Fruit fly (Drosophila melanogaster) whole organism, embryonic: ENCODE data around the gene CG4942.

ENCODE experiments used
- CG10654 ChIP-seq: fragments of 200-800 bp; sonication (Bioruptor generic); optimal IDR thresholded peaks from 2 replicates; lab custom pipeline; 2016; ENCODE audit warnings: missing biosample characterization, missing genetic modification characterization
- CG10959 ChIP-seq: fragments of 200-800 bp; sonication (Bioruptor generic); IDR thresholded peaks from 2 replicates; pipeline ENCODE4 v1.3.6; 2022; ENCODE audit warnings: missing biosample characterization, missing genetic modification characterization
- CG12155 ChIP-seq: fragments of 200-800 bp; sonication (Bioruptor generic); optimal IDR thresholded peaks from 3 replicates; lab custom pipeline; 2016; ENCODE audit warnings: missing biosample characterization, missing genetic modification characterization
- CG12299 ChIP-seq: fragments of 200-800 bp; sonication (Bioruptor generic); optimal IDR thresholded peaks from 2 replicates; lab custom pipeline; 2018; ENCODE audit warnings: missing biosample characterization, mild to moderate bottlenecking, missing genetic modification characterization
- CG14050 ChIP-seq: fragments of 200-800 bp; sonication (Bioruptor generic); IDR thresholded peaks from 3 replicates; pipeline ENCODE4 v1.3.6; 2022; ENCODE audit warnings: missing biosample characterization, missing genetic modification characterization
- CG1602 ChIP-seq: fragments of 200-800 bp; sonication (Bioruptor generic); optimal IDR thresholded peaks from 3 replicates; lab custom pipeline; 2016; ENCODE audit warnings: missing biosample characterization, missing genetic modification characterization
- CG1603 ChIP-seq: fragments of 200-800 bp; sonication (Bioruptor generic); optimal IDR thresholded peaks from 2 replicates; lab custom pipeline; 2019; ENCODE audit warnings: missing biosample characterization, mild to moderate bottlenecking, missing genetic modification characterization, moderate library complexity
- CG17328 ChIP-seq: fragments of 200-800 bp; sonication (Bioruptor generic); IDR thresholded peaks from 2 replicates; pipeline ENCODE4 v1.3.6; 2022; ENCODE audit warnings: missing biosample characterization, missing genetic modification characterization
- CG17568 ChIP-seq: fragments of 200-800 bp; sonication (Bioruptor generic); optimal IDR thresholded peaks from 2 replicates; lab custom pipeline; 2018; ENCODE audit warnings: missing biosample characterization, mild to moderate bottlenecking, missing genetic modification characterization, moderate library complexity
- CG17802 ChIP-seq: fragments of 200-800 bp; sonication (Bioruptor generic); optimal IDR thresholded peaks from 2 replicates; lab custom pipeline; 2018; ENCODE audit warnings: missing biosample characterization, mild to moderate bottlenecking, missing genetic modification characterization, moderate library complexity
- CG31441 ChIP-seq: fragments of 200-800 bp; sonication (Bioruptor generic); IDR thresholded peaks from 2 replicates; pipeline ENCODE4 v1.3.6; 2022; ENCODE audit warnings: missing biosample characterization, missing genetic modification characterization
- CG3163 ChIP-seq: fragments of 200-800 bp; sonication (Bioruptor generic); optimal IDR thresholded peaks from 3 replicates; lab custom pipeline; 2016; ENCODE audit warnings: missing biosample characterization, missing genetic modification characterization
- CG3281 ChIP-seq: fragments of 200-800 bp; sonication (Bioruptor generic); optimal IDR thresholded peaks from 3 replicates; lab custom pipeline; 2017; ENCODE audit warnings: missing biosample characterization, mild to moderate bottlenecking, missing genetic modification characterization
- CG3407 ChIP-seq: fragments of 200-800 bp; sonication (Bioruptor generic); optimal IDR thresholded peaks from 2 replicates; lab custom pipeline; 2018; ENCODE audit warnings: missing biosample characterization, mild to moderate bottlenecking, missing genetic modification characterization
- CG3726 ChIP-seq: fragments of 200-800 bp; sonication (Bioruptor generic); IDR thresholded peaks from 3 replicates; pipeline ENCODE4, ENCODE4 v1.3.6; 2022; ENCODE audit warnings: missing biosample characterization, missing genetic modification characterization
- CG6791 ChIP-seq: fragments of 200-800 bp; sonication (Bioruptor generic); IDR thresholded peaks from 3 replicates; pipeline ENCODE4 v1.3.6; 2022; ENCODE audit warnings: missing biosample characterization, missing genetic modification characterization; ENCODE audit not compliant: partially characterized antibody
- CG8281 ChIP-seq: fragments of 200-800 bp; sonication (Bioruptor generic); optimal IDR thresholded peaks from 2 replicates; lab custom pipeline; 2018; ENCODE audit warnings: missing biosample characterization, mild to moderate bottlenecking, missing genetic modification characterization, moderate library complexity
- H2.0 ChIP-seq: fragments of 200-800 bp; sonication (Bioruptor generic); IDR thresholded peaks from 2 replicates; pipeline ENCODE4 v1.3.6; 2022; ENCODE audit warnings: missing biosample characterization, missing genetic modification characterization
- Hey ChIP-seq: fragments of 200-800 bp; sonication (Bioruptor generic); optimal IDR thresholded peaks from 3 replicates; lab custom pipeline; 2018; ENCODE audit warnings: missing biosample characterization, mild to moderate bottlenecking, missing genetic modification characterization
- Hr39 ChIP-seq: fragments of >200 bp; optimal IDR thresholded peaks from 2 replicates; lab custom pipeline; 2017
- Med ChIP-seq: fragments of 200-800 bp; sonication (Bioruptor generic); peaks from one replicate; lab custom pipeline; 2016; ENCODE audit warnings: missing biosample characterization, missing genetic modification characterization, mild to moderate bottlenecking, inconsistent platforms, moderate library complexity
- NC2α ChIP-seq: fragments of 200-800 bp; sonication (Bioruptor generic); optimal IDR thresholded peaks from 2 replicates; lab custom pipeline; 2016; ENCODE audit warnings: missing biosample characterization, missing genetic modification characterization
- NK7.1 ChIP-seq: fragments of 200-800 bp; sonication (Bioruptor generic); optimal IDR thresholded peaks from 3 replicates; lab custom pipeline; 2016; ENCODE audit warnings: missing biosample characterization, missing genetic modification characterization
- PHDP ChIP-seq: fragments of 200-800 bp; sonication (Bioruptor generic); optimal IDR thresholded peaks from 3 replicates; lab custom pipeline; 2018; ENCODE audit warnings: missing biosample characterization, mild to moderate bottlenecking, missing genetic modification characterization, moderate library complexity
- Rfx ChIP-seq: fragments of 200-800 bp; sonication (Bioruptor generic); IDR thresholded peaks from 2 replicates; pipeline ENCODE4 v1.3.6; 2022; ENCODE audit warnings: missing biosample characterization, missing genetic modification characterization
- Sin3A ChIP-seq: fragments of >200 bp; optimal IDR thresholded peaks from 2 replicates; lab custom pipeline; 2018
- Ssrp ChIP-seq: fragments of 200-800 bp; sonication (Bioruptor generic); optimal IDR thresholded peaks from 2 replicates; lab custom pipeline; 2018; ENCODE audit warnings: missing biosample characterization, mild to moderate bottlenecking, missing genetic modification characterization, moderate library complexity
- Tbp ChIP-seq: fragments of >200 bp; optimal IDR thresholded peaks from 2 replicates; lab custom pipeline; 2018; ENCODE audit warnings: missing biosample characterization, missing genetic modification characterization
- ab ChIP-seq: fragments of 200-800 bp; sonication (Bioruptor generic); optimal IDR thresholded peaks from 2 replicates; lab custom pipeline; 2016; ENCODE audit warnings: missing biosample characterization, missing genetic modification characterization
- amos ChIP-seq: fragments of 200-800 bp; sonication (Bioruptor generic); IDR thresholded peaks from 2 replicates; pipeline ENCODE4 v1.3.6; 2022; ENCODE audit warnings: missing biosample characterization, missing genetic modification characterization; ENCODE audit not compliant: partially characterized antibody
- bbx ChIP-seq: fragments of 200-800 bp; sonication (Bioruptor generic); IDR thresholded peaks from 2 replicates; pipeline ENCODE4 v1.3.6; 2022; ENCODE audit warnings: missing biosample characterization, missing genetic modification characterization; ENCODE audit not compliant: partially characterized antibody
- croc ChIP-seq: fragments of 200-800 bp; sonication (Bioruptor generic); conservative IDR thresholded peaks from 3 replicates; pipeline ENCODE4 v1.3.6; 2022; ENCODE audit warnings: missing biosample characterization, missing genetic modification characterization
- crp ChIP-seq, 2 experiments: fragments of 200-800 bp; sonication (Bioruptor generic); optimal IDR thresholded peaks; 2 replicates in 1 of 2; 3 replicates in 1 of 2; lab custom pipeline; 2017; ENCODE audit warnings: missing biosample characterization in 2 of 2, missing genetic modification characterization in 2 of 2, mild to moderate bottlenecking in 1 of 2, moderate library complexity in 1 of 2
- danr ChIP-seq: fragments of 200-800 bp; sonication (Bioruptor generic); IDR thresholded peaks from 2 replicates; pipeline ENCODE4 v1.3.6; 2022; ENCODE audit warnings: missing biosample characterization, missing genetic modification characterization
- disco-r ChIP-seq: fragments of 200-800 bp; sonication (Bioruptor generic); optimal IDR thresholded peaks from 2 replicates; lab custom pipeline; 2016; ENCODE audit warnings: missing biosample characterization, missing genetic modification characterization
- en ChIP-seq: fragments of 200-800 bp; sonication (Bioruptor generic); optimal IDR thresholded peaks from 2 replicates; lab custom pipeline; 2016; ENCODE audit warnings: missing biosample characterization, missing genetic modification characterization
- exex ChIP-seq: fragments of 200-800 bp; sonication (Bioruptor generic); optimal IDR thresholded peaks from 4 replicates; lab custom pipeline; 2018; ENCODE audit warnings: missing biosample characterization, mild to moderate bottlenecking, missing genetic modification characterization, moderate library complexity
- ftz-f1 ChIP-seq: fragments of 200-800 bp; sonication (Bioruptor generic); optimal IDR thresholded peaks from 2 replicates; lab custom pipeline; 2016; ENCODE audit warnings: missing biosample characterization, missing genetic modification characterization
- grn ChIP-seq: fragments of 200-800 bp; sonication (Bioruptor generic); optimal IDR thresholded peaks from 3 replicates; lab custom pipeline; 2017; ENCODE audit warnings: missing biosample characterization, missing genetic modification characterization
- hbn ChIP-seq: fragments of 200-800 bp; sonication (Bioruptor generic); IDR thresholded peaks from 2 replicates; pipeline ENCODE4 v1.3.6; 2022; ENCODE audit warnings: missing biosample characterization, missing genetic modification characterization; ENCODE audit not compliant: partially characterized antibody
- her ChIP-seq: fragments of 200-800 bp; sonication (Bioruptor generic); optimal IDR thresholded peaks from 2 replicates; lab custom pipeline; 2016; ENCODE audit warnings: missing biosample characterization, missing genetic modification characterization
- kni ChIP-seq: fragments of 200-800 bp; sonication (Bioruptor generic); optimal IDR thresholded peaks from 3 replicates; lab custom pipeline; 2017; ENCODE audit warnings: mild to moderate bottlenecking, missing biosample characterization, missing genetic modification reagents, missing genetic modification characterization
- knrl ChIP-seq: fragments of 200-800 bp; sonication (Bioruptor generic); IDR thresholded peaks from 3 replicates; pipeline ENCODE4 v1.3.6; 2022; ENCODE audit warnings: missing biosample characterization, missing genetic modification characterization; ENCODE audit not compliant: partially characterized antibody
- nau ChIP-seq: fragments of 200-800 bp; sonication (Bioruptor generic); optimal IDR thresholded peaks from 3 replicates; lab custom pipeline; 2017; ENCODE audit warnings: missing biosample characterization, mild to moderate bottlenecking, missing genetic modification characterization, missing genetic modification reagents
- odd ChIP-seq: fragments of 200-800 bp; sonication (Bioruptor generic); optimal IDR thresholded peaks from 2 replicates; lab custom pipeline; 2017; ENCODE audit warnings: missing biosample characterization, mild to moderate bottlenecking, missing genetic modification characterization
- phol ChIP-seq: fragments of 200-800 bp; sonication (Bioruptor generic); optimal IDR thresholded peaks from 3 replicates; lab custom pipeline; 2018; ENCODE audit warnings: missing biosample characterization, mild to moderate bottlenecking, missing genetic modification characterization, moderate library complexity
- prd ChIP-seq, 3 experiments: fragments of >200 bp in 2 of 3; fragments of 200-800 bp in 1 of 3; sonication (Bioruptor generic) in 1 of 3; optimal IDR thresholded peaks in 2 of 3; IDR thresholded peaks in 1 of 3; 2 replicates in 2 of 3; 3 replicates in 1 of 3; pipeline versions ENCODE4 v1.3.6 to Lab custom; 2017 to 2022; ENCODE audit warnings: missing biosample characterization in 1 of 3, missing genetic modification characterization in 1 of 3
- scrt ChIP-seq: fragments of 200-800 bp; sonication (Bioruptor generic); optimal IDR thresholded peaks from 2 replicates; lab custom pipeline; 2018; ENCODE audit warnings: missing biosample characterization, mild to moderate bottlenecking, missing genetic modification characterization, moderate library complexity
- sens ChIP-seq: fragments of 200-800 bp; sonication (Bioruptor generic); peaks from one replicate; lab custom pipeline; 2016; ENCODE audit warnings: missing biosample characterization, missing genetic modification characterization
- tx ChIP-seq: fragments of 200-800 bp; sonication (Bioruptor generic); optimal IDR thresholded peaks from 2 replicates; lab custom pipeline; 2016; ENCODE audit warnings: missing biosample characterization, missing genetic modification characterization

Gene CG4942

dm6 chr3L:9057429-9058088, 15.3 kb upstream of the CG4942 start (continued):
- TF ChIP-seq CG3163 (peak; percentile 10), Rfx (GFP tag; lab: Robert Waterston, UW) (peak; percentile 92), scrt (GFP tag; lab: Kevin White, UChicago) (peak; percentile 91), prd (optimal IDR thresholded peaks at IDR 0.05; lab: Kevin White, UChicago) (no peak), prd (GFP tag; IDR thresholded peaks at IDR 0.05; lab: Robert Waterston, UW) (peak; percentile 93), CG1603 (tag; lab: Kevin White, UChicago) (peak; percentile 50), phol (peak; percentile 91), NK7.1 (GFP tag; lab: Kevin White, UChicago) (no peak), CG6791 (GFP tag; lab: Robert Waterston, UW) (no peak), crp (GFP tag; optimal IDR thresholded peaks at IDR 0.05; lab: Kevin White, UChicago) (peak in 1 of 2 experiments; percentile 42), croc (peak; percentile 86), her (GFP tag; lab: Kevin White, UChicago) (peak; percentile 11), sens (peak; percentile 95), Sin3A (lab: Kevin White, UChicago) (no peak), CG3726 (peak; percentile 59; the same call in 1 of the 3 replicates), CG10654 (GFP tag; lab: Kevin White, UChicago) (peak; percentile 88), CG10959 (GFP tag; lab: Robert Waterston, UW) (peak; percentile 79), grn (GFP tag; lab: Kevin White, UChicago) (peak; percentile 7), amos (GFP tag; lab: Robert Waterston, UW) (no peak), CG12299 (tag; lab: Kevin White, UChicago) (peak; percentile 92), PHDP (tag; lab: Kevin White, UChicago) (peak; percentile 94), tx (GFP tag; lab: Kevin White, UChicago) (no peak), CG14050 (GFP tag; lab: Robert Waterston, UW) (peak; percentile 79), odd (GFP tag; lab: Kevin White, UChicago) (peak; percentile 86), Ssrp (tag; lab: Kevin White, UChicago) (peak; percentile 88), bbx (GFP tag; lab: Robert Waterston, UW) (no peak), knrl (GFP tag; lab: Robert Waterston, UW) (no peak), nau (GFP tag; lab: Kevin White, UChicago) (peak; percentile 72), CG1602 (peak; percentile 88), disco-r (no peak), danr (peak; percentile 86), CG17328 (GFP tag; lab: Robert Waterston, UW) (peak; percentile 82), CG31441 (GFP tag; lab: Robert Waterston, UW) (peak; percentile 96), en (GFP tag; lab: Kevin White, UChicago) (no peak), exex (tag; lab: Kevin White, UChicago) (peak; percentile 75), Tbp (no peak), kni (GFP tag; lab: Kevin White, UChicago) (peak; percentile 23), NC2α (GFP tag; lab: Kevin White, UChicago) (no peak), CG17568 (peak; percentile 85), CG3407 (peak; percentile 79), ftz-f1 (peak; percentile 16), CG3281 (GFP tag; lab: Kevin White, UChicago) (peak; percentile 93), ab (no peak), CG17802 (tag; lab: Kevin White, UChicago) (peak; percentile 61), CG12155 (GFP tag; lab: Kevin White, UChicago) (peak; percentile 87), Hr39 (lab: Kevin White, UChicago) (no peak), Hey (tag; lab: Kevin White, UChicago) (peak; percentile 44), CG8281 (tag; lab: Kevin White, UChicago) (peak; percentile 71), Med (peak; percentile 90), H2.0 (peak; percentile 86), hbn (no peak)
